Fruit fly (Drosophila melanogaster): ENCODE measurements around the gene stg.

Gene stg

dm6 chr3R:29210542-29211393 lies 44.8 kb downstream of the stg start (continued):
- TF ChIP-seq N (GFP tag; optimal IDR thresholded peaks at IDR 0.05) (no peak), sage (GFP tag; optimal IDR thresholded peaks at IDR 0.05) (peak; percentile 5), pan (optimal IDR thresholded peaks at IDR 0.05) (no peak), GATAd (GFP tag; optimal IDR thresholded peaks at IDR 0.05) (no peak), Myc (optimal IDR thresholded peaks at IDR 0.05) (no peak), dmrt93B (GFP tag; optimal IDR thresholded peaks at IDR 0.05) (peak; percentile 6)

dm6 chr3R:29210091-29210490 lies 45.5 kb downstream of the stg start:
- TF ChIP-seq Dfd (GFP tag; optimal IDR thresholded peaks at IDR 0.05) (peak; percentile 76), Myc (optimal IDR thresholded peaks at IDR 0.05) (no peak)

- no peak for TF ChIP-seq lola (GFP tag; optimal IDR thresholded peaks at IDR 0.05)
- peak; percentile 40 for TF ChIP-seq rgr (GFP tag; optimal IDR thresholded peaks at IDR 0.05)
- TF ChIP-seq fru (GFP tag; optimal IDR thresholded peaks at IDR 0.05) = peak; percentile 61
- no peak for TF ChIP-seq Dif (GFP tag; optimal IDR thresholded peaks at IDR 0.05; ENCODE audit: partially characterized antibody)
- TF ChIP-seq foxo (GFP tag; optimal IDR thresholded peaks at IDR 0.05) = peak in 1 of 2 experiments; percentile 55
- TF ChIP-seq Vsx2 (GFP tag; optimal IDR thresholded peaks at IDR 0.05; ENCODE audit: partially characterized antibody) = no peak
- peak; percentile 11 for TF ChIP-seq woc (GFP tag; optimal IDR thresholded peaks at IDR 0.05)
- no peak for TF ChIP-seq sage (GFP tag; optimal IDR thresholded peaks at IDR 0.05)
- peak; percentile 60 for TF ChIP-seq br (GFP tag; optimal IDR thresholded peaks at IDR 0.05)
- peak; percentile 26 for TF ChIP-seq Sp1 (GFP tag; optimal IDR thresholded peaks at IDR 0.05)
- TF ChIP-seq usp (GFP tag; optimal IDR thresholded peaks at IDR 0.05) = no peak
- TF ChIP-seq h (GFP tag; optimal IDR thresholded peaks at IDR 0.05) = peak; percentile 45
- TF ChIP-seq Dfd (GFP tag; optimal IDR thresholded peaks at IDR 0.05) = no peak
- no peak for TF ChIP-seq Rel (GFP tag; optimal IDR thresholded peaks at IDR 0.05)
- TF ChIP-seq Rel (tag; optimal IDR thresholded peaks at IDR 0.05) = no peak
- TF ChIP-seq Hr83 (GFP tag; optimal IDR thresholded peaks at IDR 0.05; ENCODE audit: poor library complexity, severe bottlenecking) = no peak
- peak; percentile 12 for TF ChIP-seq Hnf4 (GFP tag; optimal IDR thresholded peaks at IDR 0.05)
- TF ChIP-seq tai (GFP tag; optimal IDR thresholded peaks at IDR 0.05) = no peak
- no peak for TF ChIP-seq dsf (GFP tag; optimal IDR thresholded peaks at IDR 0.05; ENCODE audit: borderline replicate concordance)
- no peak for TF ChIP-seq Hr78 (GFP tag; optimal IDR thresholded peaks at IDR 0.05)
- peak; percentile 5 for TF ChIP-seq psq (GFP tag; optimal IDR thresholded peaks at IDR 0.05)
- TF ChIP-seq Myc (optimal IDR thresholded peaks at IDR 0.05) = no peak
- no peak for TF ChIP-seq N (GFP tag; optimal IDR thresholded peaks at IDR 0.05)
- no peak for TF ChIP-seq CG32264 (GFP tag; optimal IDR thresholded peaks at IDR 0.05)
- TF ChIP-seq ey (GFP tag; optimal IDR thresholded peaks at IDR 0.05) = peak; percentile 37
- TF ChIP-seq brk (GFP tag; optimal IDR thresholded peaks at IDR 0.05) = no peak
- TF ChIP-seq dmrt93B (GFP tag; optimal IDR thresholded peaks at IDR 0.05) = no peak
- no peak for TF ChIP-seq OdsH (GFP tag; optimal IDR thresholded peaks at IDR 0.05)
- TF ChIP-seq CG9705 (GFP tag; optimal IDR thresholded peaks at IDR 0.05) = no peak
- TF ChIP-seq Abd-B (GFP tag; optimal IDR thresholded peaks at IDR 0.05) = no peak
- no peak for TF ChIP-seq pan (optimal IDR thresholded peaks at IDR 0.05)
- TF ChIP-seq sv (GFP tag; optimal IDR thresholded peaks at IDR 0.05) = peak; percentile 6
- peak; percentile 27 for TF ChIP-seq HLH106 (tag; optimal IDR thresholded peaks at IDR 0.05)
- no peak for TF ChIP-seq jim (GFP tag; optimal IDR thresholded peaks at IDR 0.05)
- no peak for TF ChIP-seq dl (GFP tag; optimal IDR thresholded peaks at IDR 0.05; ENCODE audit: insufficient read depth in 1 of 2, partially characterized antibody in 2 of 2)
- TF ChIP-seq GATAd (GFP tag; optimal IDR thresholded peaks at IDR 0.05) = no peak
- no peak for TF ChIP-seq Jra (GFP tag; optimal IDR thresholded peaks at IDR 0.05)
- no peak for TF ChIP-seq Mio (GFP tag; optimal IDR thresholded peaks at IDR 0.05)
- TF ChIP-seq CrebA (GFP tag; optimal IDR thresholded peaks at IDR 0.05; ENCODE audit: borderline replicate concordance) = no peak
Measured at dm6 chr3R:29207996-29208395, 47.6 kb downstream of the stg start.
